Worm (Caenorhabditis elegans) whole organism, L2 larva: ENCODE results near the gene irld-64.

Experiments used
- egl-27 ChIP-seq: sonication (generic microtip); optimal IDR thresholded peaks from 3 replicates; lab custom pipeline; 2017; ENCODE audit warnings: missing biosample characterization, missing genetic modification reagents, missing genetic modification characterization
- nhr-11 ChIP-seq: fragments of 150-350 bp; optimal IDR thresholded peaks from 2 replicates; lab custom pipeline; 2014; ENCODE audit warnings: missing biosample characterization, missing genetic modification characterization
- nhr-237 ChIP-seq: fragments of 150-350 bp; optimal IDR thresholded peaks from 2 replicates; lab custom pipeline; 2014; ENCODE audit warnings: missing biosample characterization, missing genetic modification characterization
- ztf-4 ChIP-seq: fragments of 150-350 bp; optimal IDR thresholded peaks from 2 replicates; lab custom pipeline; 2014; ENCODE audit warnings: missing biosample characterization, missing genetic modification characterization

- TF ChIP-seq egl-27 (tag; lab: Kevin White, UChicago) (no peak), nhr-11 (tag; lab: Kevin White, UChicago) (no peak), nhr-237 (tag; lab: Kevin White, UChicago) (no peak), ztf-4 (tag; lab: Kevin White, UChicago) (no peak)
These were observed 48.7 kb upstream of the irld-64 start for ce11 chrII:2979061-2979460.
